Fruit fly (Drosophila melanogaster) whole organism, pupa: ENCODE measurements around the gene CG7044.
A peak's percentile ranks its signal among the peaks of the same experiment; 100 is the strongest.

Experiments
- CG10348 ChIP-seq: fragments of 200-800 bp; sonication (Bioruptor generic); IDR thresholded peaks from 2 replicates; pipeline ENCODE4 v1.3.6; 2022; ENCODE audit warnings: missing biosample characterization, missing genetic modification characterization
- CG12605 ChIP-seq: fragments of 200-800 bp; sonication (Bioruptor generic); IDR thresholded peaks from 2 replicates; pipeline ENCODE4 v1.3.6; 2022; ENCODE audit warnings: missing biosample characterization, missing genetic modification characterization
- CG13204 ChIP-seq: fragments of 200-800 bp; sonication (Bioruptor generic); optimal IDR thresholded peaks from 2 replicates; lab custom pipeline; 2018; ENCODE audit warnings: missing biosample characterization, mild to moderate bottlenecking, missing genetic modification characterization, moderate library complexity
- CG14655 ChIP-seq: fragments of 200-800 bp; sonication (Bioruptor generic); optimal IDR thresholded peaks from 3 replicates; lab custom pipeline; 2017; ENCODE audit warnings: mild to moderate bottlenecking, missing biosample characterization, missing genetic modification reagents, missing genetic modification characterization
- CG15710 ChIP-seq: fragments of 200-800 bp; sonication (Bioruptor generic); optimal IDR thresholded peaks from 2 replicates; lab custom pipeline; 2018; ENCODE audit warnings: missing biosample characterization, mild to moderate bottlenecking, missing genetic modification characterization, moderate library complexity
- CG17806 ChIP-seq: fragments of 200-800 bp; sonication (Bioruptor generic); optimal IDR thresholded peaks from 2 replicates; lab custom pipeline; 2018; ENCODE audit warnings: missing biosample characterization, mild to moderate bottlenecking, missing genetic modification characterization, moderate library complexity
- CG32121 ChIP-seq: fragments of 200-800 bp; sonication (Bioruptor generic); IDR thresholded peaks from 2 replicates; pipeline ENCODE4 v1.3.6; 2022; ENCODE audit warnings: missing biosample characterization, missing genetic modification characterization
- CG34367 ChIP-seq: fragments of 200-800 bp; sonication (Bioruptor generic); optimal IDR thresholded peaks from 2 replicates; lab custom pipeline; 2018; ENCODE audit warnings: missing biosample characterization, mild to moderate bottlenecking, missing genetic modification characterization
- CG4496 ChIP-seq: fragments of 200-800 bp; sonication (Bioruptor generic); IDR thresholded peaks from 3 replicates; pipeline ENCODE4 v1.3.6; 2022; ENCODE audit warnings: missing biosample characterization, missing genetic modification characterization
- CG8159 ChIP-seq: fragments of 200-800 bp; sonication (Bioruptor generic); optimal IDR thresholded peaks from 3 replicates; lab custom pipeline; 2018; ENCODE audit warnings: missing biosample characterization, mild to moderate bottlenecking, missing genetic modification characterization, moderate library complexity
- CG8301 ChIP-seq: fragments of 200-800 bp; sonication (Bioruptor generic); optimal IDR thresholded peaks from 2 replicates; lab custom pipeline; 2018; ENCODE audit warnings: missing biosample characterization, mild to moderate bottlenecking, missing genetic modification characterization
- CG9948 ChIP-seq: fragments of 200-800 bp; sonication (Bioruptor generic); optimal IDR thresholded peaks from 2 replicates; lab custom pipeline; 2018; ENCODE audit warnings: missing biosample characterization, mild to moderate bottlenecking, missing genetic modification characterization, moderate library complexity
- D1 ChIP-seq: fragments of 200-800 bp; sonication (Bioruptor generic); optimal IDR thresholded peaks from 2 replicates; lab custom pipeline; 2018; ENCODE audit warnings: missing biosample characterization, mild to moderate bottlenecking, missing genetic modification characterization, moderate library complexity
- EcR ChIP-seq: fragments of 200-800 bp; sonication (Bioruptor generic); optimal IDR thresholded peaks from 3 replicates; lab custom pipeline; 2019; ENCODE audit warnings: missing biosample characterization, missing genetic modification characterization, mild to moderate bottlenecking, moderate library complexity, missing genetic modification reagents
- Ets98B ChIP-seq: fragments of 200-800 bp; sonication (Bioruptor generic); IDR thresholded peaks from 2 replicates; pipeline ENCODE4 v1.3.6; 2022; ENCODE audit warnings: missing biosample characterization, missing genetic modification characterization
- Pif1A ChIP-seq: fragments of 200-800 bp; sonication (Bioruptor generic); optimal IDR thresholded peaks from 3 replicates; lab custom pipeline; 2016; ENCODE audit warnings: missing biosample characterization, missing genetic modification characterization
- Pif1B ChIP-seq: fragments of 200-800 bp; sonication (Bioruptor generic); optimal IDR thresholded peaks from 3 replicates; lab custom pipeline; 2016; ENCODE audit warnings: missing biosample characterization, missing genetic modification characterization
- Snoo ChIP-seq: fragments of 200-800 bp; sonication (Bioruptor generic); optimal IDR thresholded peaks from 3 replicates; lab custom pipeline; 2017; ENCODE audit warnings: missing biosample characterization, mild to moderate bottlenecking, missing genetic modification characterization, inconsistent platforms
- fd96Ca ChIP-seq: fragments of 200-800 bp; sonication (Bioruptor generic); IDR thresholded peaks from 3 replicates; pipeline ENCODE4 v1.3.6; 2022; ENCODE audit warnings: missing biosample characterization, missing genetic modification characterization
- gl ChIP-seq: fragments of 200-800 bp; sonication (Bioruptor generic); optimal IDR thresholded peaks from 2 replicates; lab custom pipeline; 2018; ENCODE audit warnings: missing biosample characterization, mild to moderate bottlenecking, missing genetic modification characterization
- rn ChIP-seq: fragments of 200-800 bp; sonication (Bioruptor generic); IDR thresholded peaks from 2 replicates; pipeline ENCODE4 v1.3.6; 2022; ENCODE audit warnings: missing biosample characterization, missing genetic modification characterization

CG7044 gene

dm6 chr3R:21111964-21112740 is 10.6 kb upstream of the CG7044 start:
- peak; percentile 16 for TF ChIP-seq CG17806 (tag; lab: Kevin White, UChicago)
- no peak for TF ChIP-seq Snoo (tag; lab: Kevin White, UChicago)
- peak; percentile 44 for TF ChIP-seq Ets98B (GFP tag; lab: Robert Waterston, UW)
- 0 out of 3 replicates have a peak, but pooled peaks have one; percentile 57 for TF ChIP-seq fd96Ca (GFP tag; lab: Robert Waterston, UW)
- TF ChIP-seq CG8301 (tag; lab: Kevin White, UChicago) = peak; percentile 55
- peak; percentile 3 for TF ChIP-seq CG8159 (tag; lab: Kevin White, UChicago)
- no peak for TF ChIP-seq CG14655 (GFP tag; lab: Kevin White, UChicago)
- no peak for TF ChIP-seq CG10348 (GFP tag; lab: Robert Waterston, UW)
- TF ChIP-seq CG15710 (tag; lab: Kevin White, UChicago) = no peak
- 0 out of 3 replicates have a peak, but pooled peaks have one; percentile 6 for TF ChIP-seq CG4496 (GFP tag; lab: Robert Waterston, UW)
- TF ChIP-seq CG12605 (GFP tag; lab: Robert Waterston, UW) = no peak
- TF ChIP-seq CG9948 (tag; lab: Kevin White, UChicago) = peak; percentile 18
- peak; percentile 89 for TF ChIP-seq EcR (GFP tag; lab: Kevin White, UChicago)
- 0 out of 2 replicates have a peak, but pooled peaks have one; percentile 10 for TF ChIP-seq CG32121 (GFP tag; lab: Robert Waterston, UW)
- no peak for TF ChIP-seq D1 (tag; lab: Kevin White, UChicago)
- TF ChIP-seq CG13204 = no peak
- no peak for TF ChIP-seq gl (tag; lab: Kevin White, UChicago)
- no peak for TF ChIP-seq Pif1A (GFP tag; lab: Kevin White, UChicago)
- TF ChIP-seq CG34367 = no peak
- TF ChIP-seq rn (GFP tag; lab: Robert Waterston, UW) = no peak
- no peak for TF ChIP-seq Pif1B (GFP tag; lab: Kevin White, UChicago)

DNA sequence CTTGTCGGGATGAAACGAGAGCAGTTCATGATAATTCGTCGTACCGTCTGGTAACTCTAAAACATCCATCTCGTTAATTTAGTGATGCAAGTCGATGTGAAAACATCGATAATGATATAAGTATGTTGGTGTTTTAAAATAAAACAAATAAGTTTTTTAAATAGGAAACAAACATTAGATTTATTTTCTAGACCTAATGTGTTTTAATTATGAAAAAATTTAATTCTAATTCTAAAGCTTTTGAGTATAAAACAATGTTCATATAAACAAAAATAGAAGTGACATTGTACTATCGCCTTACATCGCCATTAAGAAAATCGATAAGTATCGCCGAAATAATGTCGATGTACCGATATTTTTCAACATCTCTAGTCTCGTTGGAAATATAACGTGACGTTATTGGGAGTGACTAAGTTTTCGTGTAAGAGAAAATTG is 9.5 kb upstream of the CG7044 start, which contains the start of gene Rab11:
Rab11 (plus strand) TSS at position 363 of the 435 bp plus-strand sequence.
- TF ChIP-seq EcR (GFP tag; lab: Kevin White, UChicago) (no peak), CG8159 (tag; lab: Kevin White, UChicago) (peak; percentile 39), gl (tag; lab: Kevin White, UChicago) (no peak), rn (GFP tag; lab: Robert Waterston, UW) (no peak), CG15710 (tag; lab: Kevin White, UChicago) (peak; percentile 43), CG34367 (peak; percentile 12), CG12605 (GFP tag; lab: Robert Waterston, UW) (no peak)

DNA sequence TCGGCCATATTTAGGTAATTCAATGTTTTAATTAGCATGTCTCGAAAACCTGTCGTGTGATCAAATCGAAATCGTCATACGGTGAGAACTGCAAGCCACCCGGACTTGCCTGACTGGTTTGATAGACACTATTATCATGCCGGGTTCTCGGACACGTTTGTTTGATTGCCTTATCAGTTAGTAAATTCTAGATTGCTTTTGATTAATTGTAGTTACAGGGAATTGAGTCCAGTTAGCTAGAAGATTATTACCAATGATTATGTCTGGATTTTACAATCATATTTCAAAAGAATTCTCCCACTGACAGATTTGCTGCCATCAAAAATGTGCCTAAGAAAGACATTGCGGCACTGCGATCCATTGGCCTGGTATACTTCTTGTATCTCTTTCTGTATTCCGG is 8.2 kb upstream of the CG7044 start:
- no peak for TF ChIP-seq D1 (tag; lab: Kevin White, UChicago)
- no peak for TF ChIP-seq CG9948 (tag; lab: Kevin White, UChicago)
- no peak for TF ChIP-seq CG8159 (tag; lab: Kevin White, UChicago)
- no peak for TF ChIP-seq CG10348 (GFP tag; lab: Robert Waterston, UW)
- TF ChIP-seq Pif1B (GFP tag; lab: Kevin White, UChicago) = no peak
- TF ChIP-seq Ets98B (GFP tag; lab: Robert Waterston, UW) = no peak
- TF ChIP-seq CG12605 (GFP tag; lab: Robert Waterston, UW) = no peak
- TF ChIP-seq CG17806 (tag; lab: Kevin White, UChicago) = no peak
- no peak for TF ChIP-seq CG32121 (GFP tag; lab: Robert Waterston, UW)

DNA sequence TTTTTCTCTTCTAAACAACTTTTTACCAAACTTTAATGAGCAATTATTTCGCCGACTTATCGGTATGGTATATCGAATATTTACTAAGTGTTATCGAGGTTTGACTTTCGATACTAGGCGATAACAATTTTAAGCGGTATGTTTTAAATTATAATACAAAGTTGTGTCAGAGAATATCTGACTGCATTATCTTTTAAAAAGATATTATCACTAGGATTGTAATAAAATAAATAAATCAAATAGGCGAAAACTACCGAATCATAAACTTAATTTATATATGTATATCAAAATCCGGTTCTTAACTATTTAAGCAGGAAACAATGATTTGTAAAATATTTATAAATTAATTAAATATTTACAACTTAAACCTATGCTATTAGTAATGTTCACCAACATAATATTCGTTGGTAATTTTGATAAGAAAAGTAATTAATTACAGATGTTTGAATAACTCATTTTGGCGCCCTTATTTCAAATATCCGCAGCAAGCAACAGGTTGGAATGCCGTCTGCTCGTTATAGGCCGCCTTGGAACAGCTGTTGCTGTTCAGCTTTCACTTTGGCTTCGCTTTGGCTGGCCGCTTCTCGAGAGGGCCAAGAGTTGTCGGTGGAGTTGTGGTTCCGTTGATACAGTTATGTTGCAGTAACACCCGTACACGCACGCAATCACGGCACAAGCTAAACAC is 6.5 kb upstream of the CG7044 start, which contains the start of the genes Sec15 and rtet:
Sec15 (minus strand) TSS at position 66 of the 685 bp plus-strand sequence.
rtet (plus strand) TSS at position 540 of the 685 bp plus-strand sequence.
- TF ChIP-seq CG4496 (GFP tag; lab: Robert Waterston, UW) (peak; percentile 63; the same call in 1 of the 3 replicates), CG32121 (GFP tag; lab: Robert Waterston, UW) (peak; percentile 52), gl (tag; lab: Kevin White, UChicago) (no peak), rn (GFP tag; lab: Robert Waterston, UW) (no peak), CG14655 (GFP tag; lab: Kevin White, UChicago) (no peak), EcR (GFP tag; lab: Kevin White, UChicago) (no peak), CG8159 (tag; lab: Kevin White, UChicago) (no peak), CG10348 (GFP tag; lab: Robert Waterston, UW) (no peak), fd96Ca (GFP tag; lab: Robert Waterston, UW) (peak; percentile 66), CG8301 (tag; lab: Kevin White, UChicago) (no peak), CG17806 (tag; lab: Kevin White, UChicago) (peak; percentile 6), D1 (tag; lab: Kevin White, UChicago) (no peak), Ets98B (GFP tag; lab: Robert Waterston, UW) (peak; percentile 58), CG13204 (no peak), Pif1B (GFP tag; lab: Kevin White, UChicago) (no peak), CG34367 (peak; percentile 27), CG9948 (tag; lab: Kevin White, UChicago) (peak; percentile 30), Snoo (tag; lab: Kevin White, UChicago) (no peak), Pif1A (GFP tag; lab: Kevin White, UChicago) (no peak), CG12605 (GFP tag; lab: Robert Waterston, UW) (peak; percentile 27; the same call in 1 of the 2 replicates), CG15710 (tag; lab: Kevin White, UChicago) (peak; percentile 47)
